Fruit fly (Drosophila melanogaster): ENCODE results near the gene CG10365.
A peak's percentile ranks its signal among the peaks of the same experiment; 100 is the strongest.

DNA sequence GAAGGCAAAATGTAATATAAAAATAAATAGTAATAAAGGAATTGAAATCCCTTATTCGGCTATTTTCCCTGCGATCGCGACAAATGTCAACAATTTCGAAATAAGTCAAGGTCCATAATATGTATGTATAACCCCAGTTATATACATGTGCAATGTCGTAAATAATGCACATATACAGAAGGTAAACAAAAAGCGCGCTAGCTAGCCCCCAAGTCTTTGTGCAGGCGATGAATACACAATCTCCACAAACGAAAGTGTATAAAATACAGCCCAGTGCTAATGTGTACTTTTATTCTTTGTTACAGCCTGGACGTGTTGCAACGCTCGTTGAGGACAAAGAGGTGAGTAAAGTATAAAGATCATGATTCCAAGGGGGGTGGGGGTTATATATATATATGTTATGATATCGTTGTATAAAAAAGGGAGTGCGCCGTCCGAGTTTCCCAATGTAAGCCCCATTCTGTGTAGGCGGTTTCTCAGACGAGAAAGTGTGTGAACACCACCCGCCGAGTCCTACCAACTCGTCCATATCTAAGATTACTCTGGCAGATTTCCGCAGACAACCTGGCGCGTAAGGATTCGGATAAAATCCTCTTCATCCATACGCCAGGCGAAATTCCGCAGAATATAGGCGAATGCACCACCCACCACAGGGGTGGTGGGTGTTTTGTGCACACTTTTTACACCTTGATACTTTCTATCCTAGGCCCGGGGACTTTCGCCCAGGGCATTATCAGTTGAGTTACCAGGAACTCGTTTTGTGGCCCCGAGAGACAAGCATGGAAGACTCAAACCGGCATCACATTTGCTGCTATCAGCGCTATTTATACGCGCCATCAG lies 6.7 kb downstream of the CG10365 start:
- TF ChIP-seq Hnf4 (GFP tag; optimal IDR thresholded peaks at IDR 0.05) (peak; percentile 2), psq (GFP tag; optimal IDR thresholded peaks at IDR 0.05) (no peak), Dfd (GFP tag; optimal IDR thresholded peaks at IDR 0.05) (no peak), Sp1 (GFP tag; optimal IDR thresholded peaks at IDR 0.05) (peak; percentile 9), sage (GFP tag; optimal IDR thresholded peaks at IDR 0.05) (no peak), OdsH (GFP tag; optimal IDR thresholded peaks at IDR 0.05) (no peak), h (GFP tag; optimal IDR thresholded peaks at IDR 0.05) (peak; percentile 40)

All from whole organism, wandering third instar larva.